Fruit fly (Drosophila melanogaster) whole organism, embryonic: ENCODE results near the gene Syx1A.

Experiments
- ATbp ChIP-seq: fragments of 200-800 bp; sonication (Bioruptor generic); optimal IDR thresholded peaks from 2 replicates; lab custom pipeline; 2017; ENCODE audit warnings: missing biosample characterization, mild to moderate bottlenecking, missing genetic modification characterization, missing genetic modification reagents
- Atf-2 ChIP-seq: fragments of 200-800 bp; sonication (Bioruptor generic); optimal IDR thresholded peaks from 2 replicates; lab custom pipeline; 2016; ENCODE audit warnings: missing biosample characterization, missing genetic modification characterization
- Atf6 ChIP-seq: fragments of 200-800 bp; sonication (Bioruptor generic); IDR thresholded peaks from 2 replicates; pipeline ENCODE4 v1.3.6; 2022; ENCODE audit warnings: missing biosample characterization, missing genetic modification characterization
- CG10274 ChIP-seq: fragments of 200-800 bp; sonication (Bioruptor generic); optimal IDR thresholded peaks from 3 replicates; lab custom pipeline; 2017; ENCODE audit warnings: missing biosample characterization, mild to moderate bottlenecking, missing genetic modification characterization
- CG10321 ChIP-seq: fragments of 200-800 bp; sonication (Bioruptor generic); IDR thresholded peaks from 2 replicates; pipeline ENCODE4 v1.3.6; 2022; ENCODE audit warnings: missing biosample characterization, missing genetic modification characterization
- CG12219 ChIP-seq: fragments of 200-800 bp; sonication (Bioruptor generic); optimal IDR thresholded peaks from 3 replicates; lab custom pipeline; 2018; ENCODE audit warnings: missing biosample characterization, mild to moderate bottlenecking, missing genetic modification characterization
- CG12659 ChIP-seq: fragments of 200-800 bp; sonication (Bioruptor generic); optimal IDR thresholded peaks from 3 replicates; lab custom pipeline; 2017; ENCODE audit warnings: mild to moderate bottlenecking, missing biosample characterization, missing genetic modification reagents, missing genetic modification characterization
- CG15601 ChIP-seq: fragments of 200-800 bp; sonication (Bioruptor generic); optimal IDR thresholded peaks from 3 replicates; lab custom pipeline; 2019; ENCODE audit warnings: missing biosample characterization, mild to moderate bottlenecking, missing genetic modification characterization, moderate library complexity
- CG17359 ChIP-seq: fragments of 200-800 bp; sonication (Bioruptor generic); optimal IDR thresholded peaks from 3 replicates; lab custom pipeline; 2018; ENCODE audit warnings: missing biosample characterization, mild to moderate bottlenecking, missing genetic modification characterization, moderate library complexity
- CG17361 ChIP-seq: fragments of 200-800 bp; sonication (Bioruptor generic); IDR thresholded peaks from 3 replicates; pipeline ENCODE4 v1.3.6; 2022; ENCODE audit warnings: missing biosample characterization, missing genetic modification characterization
- CG17385 ChIP-seq: fragments of 200-800 bp; sonication (Bioruptor generic); optimal IDR thresholded peaks from 3 replicates; lab custom pipeline; 2018; ENCODE audit warnings: missing biosample characterization, mild to moderate bottlenecking, missing genetic modification characterization
- CG2712 ChIP-seq: fragments of 200-800 bp; optimal IDR thresholded peaks from 3 replicates; lab custom pipeline; 2019; ENCODE audit warnings: missing biosample characterization, mild to moderate bottlenecking, missing genetic modification characterization, moderate library complexity
- CG31365 ChIP-seq: fragments of 200-800 bp; sonication (Bioruptor generic); optimal IDR thresholded peaks from 2 replicates; lab custom pipeline; 2018; ENCODE audit warnings: missing biosample characterization, mild to moderate bottlenecking, missing genetic modification characterization
- CG32772 ChIP-seq: fragments of 200-800 bp; sonication (Bioruptor generic); IDR thresholded peaks from 2 replicates; pipeline ENCODE4 v1.3.6; 2022; ENCODE audit warnings: missing biosample characterization, missing genetic modification characterization
- CG3407 ChIP-seq: fragments of 200-800 bp; sonication (Bioruptor generic); optimal IDR thresholded peaks from 2 replicates; lab custom pipeline; 2018; ENCODE audit warnings: missing biosample characterization, mild to moderate bottlenecking, missing genetic modification characterization
- CG4424 ChIP-seq: fragments of 200-800 bp; sonication (Bioruptor generic); optimal IDR thresholded peaks from 3 replicates; lab custom pipeline; 2016; ENCODE audit warnings: missing biosample characterization, missing genetic modification characterization
- CG4707 ChIP-seq: fragments of 200-800 bp; sonication (Bioruptor generic); optimal IDR thresholded peaks from 2 replicates; lab custom pipeline; 2018; ENCODE audit warnings: missing biosample characterization, mild to moderate bottlenecking, missing genetic modification characterization, moderate library complexity
- CG6683 ChIP-seq: fragments of 200-800 bp; sonication (Bioruptor generic); optimal IDR thresholded peaks from 2 replicates; lab custom pipeline; 2017; ENCODE audit warnings: missing biosample characterization, mild to moderate bottlenecking, missing genetic modification characterization, missing genetic modification reagents
- CG7357 ChIP-seq: fragments of 200-800 bp; sonication (Bioruptor generic); IDR thresholded peaks from 3 replicates; pipeline ENCODE4 v1.3.6; 2022; ENCODE audit warnings: missing biosample characterization, missing genetic modification characterization
- CG7786 ChIP-seq: fragments of 200-800 bp; sonication (Bioruptor generic); optimal IDR thresholded peaks from 2 replicates; lab custom pipeline; 2016; ENCODE audit warnings: missing biosample characterization, missing genetic modification characterization
- CG7839 ChIP-seq: fragments of 200-800 bp; sonication (Bioruptor generic); optimal IDR thresholded peaks from 3 replicates; lab custom pipeline; 2018; ENCODE audit warnings: missing biosample characterization, mild to moderate bottlenecking, missing genetic modification characterization, moderate library complexity
- CG8281 ChIP-seq: fragments of 200-800 bp; sonication (Bioruptor generic); optimal IDR thresholded peaks from 2 replicates; lab custom pipeline; 2018; ENCODE audit warnings: missing biosample characterization, mild to moderate bottlenecking, missing genetic modification characterization, moderate library complexity
- CG8388 ChIP-seq: fragments of 200-800 bp; sonication (Bioruptor generic); optimal IDR thresholded peaks from 2 replicates; lab custom pipeline; 2019; ENCODE audit warnings: missing biosample characterization, mild to moderate bottlenecking, missing genetic modification characterization, moderate library complexity
- D19B ChIP-seq: fragments of 200-800 bp; sonication (Bioruptor generic); optimal IDR thresholded peaks from 2 replicates; lab custom pipeline; 2017; ENCODE audit warnings: missing biosample characterization, mild to moderate bottlenecking, missing genetic modification characterization
- HmgZ ChIP-seq: fragments of 200-800 bp; sonication (Bioruptor generic); optimal IDR thresholded peaks from 2 replicates; lab custom pipeline; 2018; ENCODE audit warnings: missing biosample characterization, mild to moderate bottlenecking, missing genetic modification characterization
- Jarid2 ChIP-seq: fragments of 200-800 bp; sonication (Bioruptor generic); optimal IDR thresholded peaks from 3 replicates; lab custom pipeline; 2017; ENCODE audit warnings: mild to moderate bottlenecking, missing biosample characterization, missing genetic modification reagents, missing genetic modification characterization
- NFAT ChIP-seq: fragments of 200-800 bp; sonication (Bioruptor generic); IDR thresholded peaks from 2 replicates; pipeline ENCODE4 v1.3.6; 2022; ENCODE audit warnings: missing biosample characterization, missing genetic modification characterization
- Spps ChIP-seq: fragments of 200-800 bp; sonication (Bioruptor generic); optimal IDR thresholded peaks from 2 replicates; lab custom pipeline; 2018; ENCODE audit warnings: missing biosample characterization, mild to moderate bottlenecking, missing genetic modification characterization
- Taf1 ChIP-seq: fragments of 200-800 bp; sonication (Bioruptor generic); IDR thresholded peaks from 2 replicates; pipeline ENCODE4 v1.3.6; 2022; ENCODE audit warnings: missing biosample characterization, missing genetic modification characterization
- Trl ChIP-seq, 3 experiments: fragments of >200 bp in 2 of 3; fragments of 200-800 bp in 1 of 3; sonication (Bioruptor generic) in 1 of 3; optimal IDR thresholded peaks; 2 replicates in 1 of 3; 3 replicates in 2 of 3; lab custom pipeline; 2016 to 2017; ENCODE audit warnings: missing biosample characterization in 1 of 3, missing genetic modification characterization in 1 of 3
- Xbp1 ChIP-seq: fragments of 200-800 bp; sonication (Bioruptor generic); optimal IDR thresholded peaks from 3 replicates; lab custom pipeline; 2016; ENCODE audit warnings: missing biosample characterization, mild to moderate bottlenecking, missing genetic modification characterization
- ara ChIP-seq: fragments of 200-800 bp; sonication (Bioruptor generic); IDR thresholded peaks from 2 replicates; pipeline ENCODE4 v1.3.6; 2022; ENCODE audit warnings: missing biosample characterization, missing genetic modification characterization
- br ChIP-seq: fragments of >200 bp; optimal IDR thresholded peaks from 2 replicates; lab custom pipeline; 2017
- chinmo ChIP-seq: fragments of 200-800 bp; sonication (Bioruptor generic); IDR thresholded peaks from 4 replicates; pipeline ENCODE4 v1.3.6; 2022; ENCODE audit warnings: missing biosample characterization, missing genetic modification characterization; ENCODE audit not compliant: partially characterized antibody
- croc ChIP-seq: fragments of 200-800 bp; sonication (Bioruptor generic); conservative IDR thresholded peaks from 3 replicates; pipeline ENCODE4 v1.3.6; 2022; ENCODE audit warnings: missing biosample characterization, missing genetic modification characterization
- dan ChIP-seq: fragments of 200-800 bp; sonication (Bioruptor generic); IDR thresholded peaks from 2 replicates; pipeline ENCODE4 v1.3.6; 2022; ENCODE audit warnings: missing biosample characterization, missing genetic modification characterization
- emc ChIP-seq: fragments of 200-800 bp; sonication (Bioruptor generic); optimal IDR thresholded peaks from 2 replicates; lab custom pipeline; 2016; ENCODE audit warnings: missing biosample characterization, missing genetic modification characterization
- en ChIP-seq: fragments of 200-800 bp; sonication (Bioruptor generic); optimal IDR thresholded peaks from 2 replicates; lab custom pipeline; 2016; ENCODE audit warnings: missing biosample characterization, missing genetic modification characterization
- fd96Cb ChIP-seq: fragments of 200-800 bp; sonication (Bioruptor generic); optimal IDR thresholded peaks from 2 replicates; lab custom pipeline; 2018; ENCODE audit warnings: missing biosample characterization, mild to moderate bottlenecking, missing genetic modification characterization, moderate library complexity
- ftz-f1 ChIP-seq: fragments of 200-800 bp; sonication (Bioruptor generic); optimal IDR thresholded peaks from 2 replicates; lab custom pipeline; 2016; ENCODE audit warnings: missing biosample characterization, missing genetic modification characterization
- kay ChIP-seq: fragments of 200-800 bp; sonication (Bioruptor generic); optimal IDR thresholded peaks from 2 replicates; lab custom pipeline; 2016; ENCODE audit warnings: missing biosample characterization, missing genetic modification characterization
- mam ChIP-seq: fragments of 200-800 bp; sonication (Bioruptor generic); optimal IDR thresholded peaks from 3 replicates; lab custom pipeline; 2016; ENCODE audit warnings: missing biosample characterization, missing genetic modification characterization
- pb ChIP-seq: fragments of 200-800 bp; sonication (Bioruptor generic); optimal IDR thresholded peaks from 3 replicates; lab custom pipeline; 2016; ENCODE audit warnings: missing biosample characterization, missing genetic modification characterization
- peb ChIP-seq: fragments of 200-800 bp; sonication (Bioruptor generic); IDR thresholded peaks from 2 replicates; pipeline ENCODE4 v1.3.6; 2022; ENCODE audit warnings: missing biosample characterization, missing genetic modification characterization
- pho ChIP-seq: fragments of 200-800 bp; sonication (Bioruptor generic); optimal IDR thresholded peaks from 2 replicates; lab custom pipeline; 2016; ENCODE audit warnings: missing biosample characterization, missing genetic modification characterization
- prd ChIP-seq, 3 experiments: fragments of >200 bp in 2 of 3; fragments of 200-800 bp in 1 of 3; sonication (Bioruptor generic) in 1 of 3; optimal IDR thresholded peaks in 2 of 3; IDR thresholded peaks in 1 of 3; 2 replicates in 2 of 3; 3 replicates in 1 of 3; pipeline versions ENCODE4 v1.3.6 to Lab custom; 2017 to 2022; ENCODE audit warnings: missing biosample characterization in 1 of 3, missing genetic modification characterization in 1 of 3
- psq ChIP-seq: fragments of 200-800 bp; sonication (Bioruptor generic); optimal IDR thresholded peaks from 2 replicates; lab custom pipeline; 2017; ENCODE audit warnings: missing biosample characterization, missing genetic modification characterization
- run ChIP-seq: fragments of 200-800 bp; sonication (Bioruptor generic); optimal IDR thresholded peaks from 3 replicates; lab custom pipeline; 2018; ENCODE audit warnings: missing biosample characterization, mild to moderate bottlenecking, missing genetic modification characterization
- vvl ChIP-seq: fragments of 200-800 bp; sonication (Bioruptor generic); IDR thresholded peaks from 2 replicates; pipeline ENCODE4 v1.3.6; 2022; ENCODE audit warnings: missing biosample characterization, missing genetic modification characterization
- zen ChIP-seq: fragments of 200-800 bp; sonication (Bioruptor generic); optimal IDR thresholded peaks from 3 replicates; lab custom pipeline; 2018; ENCODE audit warnings: missing biosample characterization, mild to moderate bottlenecking, missing genetic modification characterization, moderate library complexity
- zfh2 ChIP-seq: fragments of 200-800 bp; sonication (Bioruptor generic); optimal IDR thresholded peaks from 2 replicates; lab custom pipeline; 2016; ENCODE audit warnings: missing biosample characterization, missing genetic modification characterization

The Syx1A gene

dm6 chr3R:24100717-24101116, 4.8 kb downstream of the Syx1A start (continued):
- TF ChIP-seq pho (GFP tag; lab: Kevin White, UChicago) (peak; percentile 25), emc (no peak), ara (no peak), CG2712 (tag; lab: Kevin White, UChicago) (peak; percentile 34), run (tag; lab: Kevin White, UChicago) (no peak), Atf6 (GFP tag; lab: Robert Waterston, UW) (peak; percentile 40; the same call in 1 of the 2 replicates), dan (GFP tag; lab: Robert Waterston, UW) (no peak), Spps (tag; lab: Kevin White, UChicago) (no peak), CG10321 (GFP tag; lab: Robert Waterston, UW) (no peak), HmgZ (tag; lab: Kevin White, UChicago) (no peak), CG8388 (no peak), br (no peak), pb (GFP tag; lab: Kevin White, UChicago) (no peak), CG6683 (no peak), Taf1 (GFP tag; lab: Robert Waterston, UW) (no peak), psq (GFP tag; lab: Kevin White, UChicago) (peak; percentile 59), fd96Cb (no peak), CG10274 (GFP tag; lab: Kevin White, UChicago) (no peak), CG32772 (0 out of 2 replicates have a peak, but pooled peaks have one; percentile 18), CG12219 (GFP tag; lab: Kevin White, UChicago) (no peak), CG17385 (GFP tag; lab: Kevin White, UChicago) (peak; percentile 3), Xbp1 (GFP tag; lab: Kevin White, UChicago) (peak; percentile 46), peb (GFP tag; lab: Robert Waterston, UW) (no peak), CG17359 (peak; percentile 43), CG7786 (GFP tag; lab: Kevin White, UChicago) (peak; percentile 12), vvl (GFP tag; lab: Robert Waterston, UW) (peak; percentile 56), CG31365 (tag; lab: Kevin White, UChicago) (no peak), CG7839 (tag; lab: Kevin White, UChicago) (peak; percentile 42), kay (peak; percentile 8), mam (peak; percentile 47), prd (optimal IDR thresholded peaks at IDR 0.05; lab: Kevin White, UChicago) (no peak), prd (GFP tag; IDR thresholded peaks at IDR 0.05; lab: Robert Waterston, UW) (peak; percentile 37; the same call in 2 of the 3 replicates), CG4424 (GFP tag; lab: Kevin White, UChicago) (no peak), en (GFP tag; lab: Kevin White, UChicago) (no peak), Trl (optimal IDR thresholded peaks at IDR 0.05; lab: Kevin White, UChicago) (no peak), Trl (GFP tag; optimal IDR thresholded peaks at IDR 0.05; lab: Kevin White, UChicago) (no peak), croc (GFP tag; lab: Robert Waterston, UW) (no peak), Jarid2 (GFP tag; lab: Kevin White, UChicago) (no peak), D19B (peak; percentile 94), ftz-f1 (GFP tag; lab: Kevin White, UChicago) (no peak), CG4707 (GFP tag; lab: Kevin White, UChicago) (no peak), chinmo (GFP tag; lab: Robert Waterston, UW) (no peak), CG7357 (GFP tag; lab: Robert Waterston, UW) (no peak), Atf-2 (GFP tag; lab: Kevin White, UChicago) (no peak), zfh2 (peak; percentile 31), zen (tag; lab: Kevin White, UChicago) (no peak), CG12659 (no peak), ATbp (GFP tag; lab: Kevin White, UChicago) (no peak), NFAT (no peak), CG15601 (no peak), CG3407 (GFP tag; lab: Kevin White, UChicago) (no peak), CG17361 (GFP tag; lab: Robert Waterston, UW) (0 out of 3 replicates have a peak, but pooled peaks have one; percentile 21), CG8281 (tag; lab: Kevin White, UChicago) (no peak)
